Worm (Caenorhabditis elegans) whole organism, midembryonic: Measurements from ENCODE around the gene F57G12.2.

Experiments
- med-1 ChIP-seq: sonication (generic microtip); optimal IDR thresholded peaks from 2 replicates; lab custom pipeline; 2017; ENCODE audit warnings: missing genetic modification characterization, mild to moderate bottlenecking, missing compliant biosample characterization, antibody characterized with exemption, missing genetic modification reagents; ENCODE audit not compliant: insufficient read depth
- ref-1 ChIP-seq: fragments of 200-800 bp; sonication (Bioruptor generic); conservative IDR thresholded peaks from 2 replicates; pipeline ENCODE4 v1.3.6; 2022; ENCODE audit warnings: missing genetic modification reagents, missing genetic modification characterization, missing compliant biosample characterization
- tab-1 ChIP-seq: fragments of 200-800 bp; sonication (Bioruptor generic); IDR thresholded peaks from 2 replicates; pipeline ENCODE4 v1.3.6; 2022; ENCODE audit warnings: missing genetic modification characterization, missing compliant biosample characterization

- no peak for TF ChIP-seq ref-1 (GFP tag; lab: Robert Waterston, UW)
- no peak for TF ChIP-seq tab-1
- TF ChIP-seq med-1 (GFP tag; lab: Kevin White, UChicago): no peak
Measured at ce11 chrX:12175667-12176278, 15.9 kb upstream of the F57G12.2 start.
